Fruit fly (Drosophila melanogaster) whole organism, adult: ENCODE results near the gene CG14022.
A peak's percentile ranks its signal among the peaks of the same experiment; 100 is the strongest.

ENCODE experiments used
- CG11617 ChIP-seq: fragments of 200-800 bp; sonication (Bioruptor generic); optimal IDR thresholded peaks from 2 replicates; lab custom pipeline; 2017; ENCODE audit warnings: mild to moderate bottlenecking, missing biosample characterization, missing genetic modification reagents, missing genetic modification characterization
- CG12768 ChIP-seq: fragments of 200-800 bp; sonication (Bioruptor generic); optimal IDR thresholded peaks from 2 replicates; lab custom pipeline; 2017; ENCODE audit warnings: missing biosample characterization, missing genetic modification characterization, mild to moderate bottlenecking, moderate library complexity, missing genetic modification reagents
- CG14711 ChIP-seq: fragments of 200-800 bp; sonication (Bioruptor generic); optimal IDR thresholded peaks from 2 replicates; lab custom pipeline; 2018; ENCODE audit warnings: missing biosample characterization, mild to moderate bottlenecking, missing genetic modification characterization, moderate library complexity
- CG1620 ChIP-seq: fragments of 200-800 bp; sonication (Bioruptor generic); optimal IDR thresholded peaks from 2 replicates; lab custom pipeline; 2016; ENCODE audit warnings: missing biosample characterization, missing genetic modification characterization
- CG33017 ChIP-seq: fragments of 200-800 bp; sonication (Bioruptor generic); optimal IDR thresholded peaks from 2 replicates; lab custom pipeline; 2018; ENCODE audit warnings: missing biosample characterization, mild to moderate bottlenecking, missing genetic modification characterization, moderate library complexity
- CG5204 ChIP-seq: fragments of 200-800 bp; sonication (Bioruptor generic); optimal IDR thresholded peaks from 2 replicates; lab custom pipeline; 2016; ENCODE audit warnings: missing biosample characterization, missing genetic modification characterization
- CG7045 ChIP-seq: fragments of 200-800 bp; sonication (Bioruptor generic); optimal IDR thresholded peaks from 2 replicates; lab custom pipeline; 2017; ENCODE audit warnings: missing biosample characterization, mild to moderate bottlenecking, missing genetic modification characterization
- CG7101 ChIP-seq: fragments of 200-800 bp; sonication (Bioruptor generic); optimal IDR thresholded peaks from 2 replicates; lab custom pipeline; 2018; ENCODE audit warnings: missing biosample characterization, mild to moderate bottlenecking, missing genetic modification characterization, moderate library complexity
- Clk ChIP-seq: fragments of 200-800 bp; sonication (Bioruptor generic); optimal IDR thresholded peaks from 2 replicates; lab custom pipeline; 2017; ENCODE audit warnings: missing biosample characterization, missing genetic modification characterization
- Crg-1 ChIP-seq: fragments of 200-800 bp; sonication (Bioruptor generic); optimal IDR thresholded peaks from 2 replicates; lab custom pipeline; 2016; ENCODE audit warnings: missing biosample characterization, missing genetic modification characterization
- Hr96 ChIP-seq: fragments of 200-800 bp; sonication (Bioruptor generic); optimal IDR thresholded peaks from 2 replicates; lab custom pipeline; 2016; ENCODE audit warnings: missing biosample characterization, missing genetic modification characterization
- Mnt ChIP-seq: fragments of 200-800 bp; sonication (Bioruptor generic); optimal IDR thresholded peaks from 2 replicates; lab custom pipeline; 2016; ENCODE audit warnings: missing biosample characterization, mild to moderate bottlenecking, missing genetic modification characterization
- bab1 ChIP-seq: fragments of 200-800 bp; sonication (Bioruptor generic); optimal IDR thresholded peaks from 3 replicates; lab custom pipeline; 2019; ENCODE audit warnings: missing biosample characterization, mild to moderate bottlenecking, missing genetic modification characterization, moderate library complexity
- cic ChIP-seq: fragments of 200-800 bp; sonication (Bioruptor generic); optimal IDR thresholded peaks from 2 replicates; lab custom pipeline; 2017; ENCODE audit warnings: missing biosample characterization, mild to moderate bottlenecking, missing genetic modification characterization, moderate library complexity
- cnc ChIP-seq, 2 experiments: fragments of >200 bp; optimal IDR thresholded peaks; 2 replicates each; lab custom pipeline; 2017
- kay ChIP-seq: fragments of 200-800 bp; sonication (Bioruptor generic); peaks from one replicate; lab custom pipeline; 2016; ENCODE audit warnings: missing biosample characterization, missing genetic modification characterization, borderline replicate concordance
- ovo ChIP-seq: fragments of 200-800 bp; sonication (Bioruptor generic); optimal IDR thresholded peaks from 2 replicates; lab custom pipeline; 2016; ENCODE audit warnings: missing biosample characterization, missing genetic modification characterization
- pad ChIP-seq: fragments of 200-800 bp; sonication (Bioruptor generic); optimal IDR thresholded peaks from 3 replicates; lab custom pipeline; 2017; ENCODE audit warnings: missing biosample characterization, missing genetic modification characterization, mild to moderate bottlenecking, moderate library complexity, missing genetic modification reagents
- tj ChIP-seq: fragments of 200-800 bp; sonication (Bioruptor generic); optimal IDR thresholded peaks from 3 replicates; lab custom pipeline; 2017; ENCODE audit warnings: missing biosample characterization, mild to moderate bottlenecking, missing genetic modification characterization, moderate library complexity
- toe ChIP-seq: fragments of 200-800 bp; sonication (Bioruptor generic); optimal IDR thresholded peaks from 2 replicates; lab custom pipeline; 2016; ENCODE audit warnings: missing biosample characterization, missing genetic modification characterization

Gene CG14022

dm6 chr2L:5324958-5325850, 3.5 kb downstream of the CG14022 start:
- TF ChIP-seq CG14711 (tag; lab: Kevin White, UChicago) = peak; percentile 30
- no peak for TF ChIP-seq cnc (optimal IDR thresholded peaks at IDR 0.05; lab: Kevin White, UChicago)
- TF ChIP-seq CG11617 = peak; percentile 21
- TF ChIP-seq kay (GFP tag; lab: Kevin White, UChicago) = no peak
- TF ChIP-seq pad (GFP tag; lab: Kevin White, UChicago) = peak; percentile 65
- TF ChIP-seq CG7101 = peak; percentile 26
- TF ChIP-seq CG12768 (GFP tag; lab: Kevin White, UChicago) = peak; percentile 49
- peak; percentile 52 for TF ChIP-seq CG1620 (GFP tag; lab: Kevin White, UChicago)
- TF ChIP-seq tj (GFP tag; lab: Kevin White, UChicago) = peak; percentile 50
- peak; percentile 42 for TF ChIP-seq bab1 (GFP tag; lab: Kevin White, UChicago)
- TF ChIP-seq CG5204 = no peak
- no peak for TF ChIP-seq Hr96 (GFP tag; lab: Kevin White, UChicago)
- TF ChIP-seq Clk = peak; percentile 8
- TF ChIP-seq cic = peak; percentile 56
- peak; percentile 2 for TF ChIP-seq CG7045 (GFP tag; lab: Kevin White, UChicago)
- no peak for TF ChIP-seq toe (GFP tag; lab: Kevin White, UChicago)
- TF ChIP-seq ovo (GFP tag; lab: Kevin White, UChicago) = peak; percentile 31
- TF ChIP-seq CG33017 (tag; lab: Kevin White, UChicago) = peak; percentile 51
- TF ChIP-seq Mnt (GFP tag; lab: Kevin White, UChicago) = peak; percentile 78
- peak; percentile 60 for TF ChIP-seq Crg-1 (GFP tag; lab: Kevin White, UChicago)

dm6 chr2L:5321014-5321413, 7.7 kb downstream of the CG14022 start:
- no peak for TF ChIP-seq Hr96 (GFP tag; lab: Kevin White, UChicago)
- TF ChIP-seq CG7045 (GFP tag; lab: Kevin White, UChicago) = no peak
- TF ChIP-seq bab1 (GFP tag; lab: Kevin White, UChicago) = no peak
- no peak for TF ChIP-seq CG7101
- no peak for TF ChIP-seq Crg-1 (GFP tag; lab: Kevin White, UChicago)
- TF ChIP-seq Clk = no peak
- TF ChIP-seq Mnt (GFP tag; lab: Kevin White, UChicago) = no peak

dm6 chr2L:5320063-5320462, 8.6 kb downstream of the CG14022 start:
- TF ChIP-seq kay (GFP tag; lab: Kevin White, UChicago) (no peak), Crg-1 (GFP tag; lab: Kevin White, UChicago) (no peak), tj (GFP tag; lab: Kevin White, UChicago) (no peak), CG14711 (tag; lab: Kevin White, UChicago) (no peak), Mnt (GFP tag; lab: Kevin White, UChicago) (no peak), toe (GFP tag; lab: Kevin White, UChicago) (no peak), CG7045 (GFP tag; lab: Kevin White, UChicago) (no peak), Hr96 (GFP tag; lab: Kevin White, UChicago) (no peak), ovo (GFP tag; lab: Kevin White, UChicago) (no peak), CG11617 (no peak), CG12768 (GFP tag; lab: Kevin White, UChicago) (no peak), Clk (no peak), cnc (optimal IDR thresholded peaks at IDR 0.05; lab: Kevin White, UChicago) (no peak), CG1620 (GFP tag; lab: Kevin White, UChicago) (no peak), CG7101 (no peak), pad (GFP tag; lab: Kevin White, UChicago) (no peak)

dm6 chr2L:5314630-5315159, 14.0 kb downstream of the CG14022 start, which contains the start of gene CG14024:
TSS of gene CG14024 (minus strand) at chr2L:5314895.
- no peak for TF ChIP-seq CG14711 (tag; lab: Kevin White, UChicago)
- no peak for TF ChIP-seq kay (GFP tag; lab: Kevin White, UChicago)
- no peak for TF ChIP-seq CG33017 (tag; lab: Kevin White, UChicago)
- no peak for TF ChIP-seq cnc (optimal IDR thresholded peaks at IDR 0.05; lab: Kevin White, UChicago)
- TF ChIP-seq Crg-1 (GFP tag; lab: Kevin White, UChicago) = no peak
- no peak for TF ChIP-seq pad (GFP tag; lab: Kevin White, UChicago)
- no peak for TF ChIP-seq ovo (GFP tag; lab: Kevin White, UChicago)
- no peak for TF ChIP-seq CG5204
- TF ChIP-seq CG11617 = no peak
- no peak for TF ChIP-seq cic
- TF ChIP-seq CG7101 = no peak
- TF ChIP-seq toe (GFP tag; lab: Kevin White, UChicago) = no peak
- no peak for TF ChIP-seq CG7045 (GFP tag; lab: Kevin White, UChicago)
- TF ChIP-seq tj (GFP tag; lab: Kevin White, UChicago) = no peak

dm6 chr2L:5309369-5309768, 19.3 kb downstream of the CG14022 start:
- no peak for TF ChIP-seq CG33017 (tag; lab: Kevin White, UChicago)
- no peak for TF ChIP-seq CG5204
- no peak for TF ChIP-seq CG12768 (GFP tag; lab: Kevin White, UChicago)
- no peak for TF ChIP-seq toe (GFP tag; lab: Kevin White, UChicago)
